Worm (Caenorhabditis elegans) whole organism, young adult: ENCODE results near the gene npp-9.

Source experiments
- C17E4.6 ChIP-seq: fragments of 200-800 bp; sonication (Bioruptor generic); IDR thresholded peaks from 2 replicates; pipeline ENCODE4 v1.3.6; 2022; ENCODE audit warnings: missing genetic modification reagents, missing genetic modification characterization, missing compliant biosample characterization
- D2030.7 ChIP-seq: fragments of 200-800 bp; sonication (Bioruptor generic); IDR thresholded peaks from 2 replicates; pipeline ENCODE4 v1.3.6; 2022; ENCODE audit warnings: missing genetic modification reagents, missing genetic modification characterization, missing compliant biosample characterization
- F39B2.1 ChIP-seq: fragments of 200-800 bp; sonication (Bioruptor generic); IDR thresholded peaks from 2 replicates; pipeline ENCODE4 v1.3.6; 2022; ENCODE audit warnings: missing genetic modification reagents, missing genetic modification characterization, missing compliant biosample characterization
- F49E8.2 ChIP-seq: sonication (generic microtip); optimal IDR thresholded peaks from 3 replicates; lab custom pipeline; 2017; ENCODE audit warnings: missing genetic modification characterization, mild to moderate bottlenecking, missing compliant biosample characterization, antibody characterized with exemption, moderate library complexity; ENCODE audit not compliant: insufficient read depth
- F57A8.1 ChIP-seq: fragments of 200-800 bp; sonication (Bioruptor generic); optimal IDR thresholded peaks from 2 replicates; lab custom pipeline; 2018; ENCODE audit warnings: mild to moderate bottlenecking, missing genetic modification characterization, moderate library complexity, missing compliant biosample characterization
- F57C9.4 ChIP-seq: sonication (generic microtip); optimal IDR thresholded peaks from 2 replicates; lab custom pipeline; 2017; ENCODE audit warnings: mild to moderate bottlenecking, missing genetic modification characterization, missing compliant biosample characterization
- K11D2.4 ChIP-seq: fragments of 200-800 bp; sonication (Bioruptor generic); IDR thresholded peaks from 2 replicates; pipeline ENCODE4 v1.3.6; 2022; ENCODE audit warnings: missing genetic modification reagents, missing genetic modification characterization, missing compliant biosample characterization
- Y53F4B.3 ChIP-seq: fragments of 200-800 bp; sonication (Bioruptor generic); IDR thresholded peaks from 2 replicates; pipeline ENCODE4 v1.3.6; 2022; ENCODE audit warnings: missing genetic modification reagents, missing genetic modification characterization, missing compliant biosample characterization
- Y53G8AR.9 ChIP-seq: fragments of 200-800 bp; sonication (Bioruptor generic); conservative IDR thresholded peaks from 2 replicates; pipeline ENCODE4 v1.3.6; 2022; ENCODE audit warnings: missing genetic modification reagents, missing genetic modification characterization, missing compliant biosample characterization
- Y67H2A.10 ChIP-seq: fragments of 200-800 bp; sonication (Bioruptor generic); conservative IDR thresholded peaks from 2 replicates; pipeline ENCODE4 v1.3.6; 2022; ENCODE audit warnings: missing genetic modification reagents, missing genetic modification characterization, missing compliant biosample characterization
- Y79H2A.3 ChIP-seq: fragments of 200-800 bp; sonication (Bioruptor generic); conservative IDR thresholded peaks from 2 replicates; pipeline ENCODE4 v1.3.6; 2022; ENCODE audit warnings: missing genetic modification reagents, missing genetic modification characterization, missing compliant biosample characterization
- ama-1 ChIP-seq, 3 experiments: fragments of 150-350 bp in 1 of 3; sonication (generic microtip) in 2 of 3; optimal IDR thresholded peaks; 2 replicates each; lab custom pipeline; 2014 to 2018; ENCODE audit warnings: missing biosample characterization in 2 of 3, missing genetic modification characterization in 2 of 3, missing genetic modification reagents in 2 of 3
- aptf-2 ChIP-seq: fragments of 200-800 bp; sonication (Bioruptor generic); conservative IDR thresholded peaks from 2 replicates; pipeline ENCODE4 v1.3.6; 2022; ENCODE audit warnings: missing genetic modification reagents, missing genetic modification characterization, missing compliant biosample characterization
- attf-5 ChIP-seq: fragments of 200-800 bp; sonication (Bioruptor generic); optimal IDR thresholded peaks from 2 replicates; lab custom pipeline; 2018; ENCODE audit warnings: mild to moderate bottlenecking, missing genetic modification characterization, missing compliant biosample characterization
- attf-6 ChIP-seq: fragments of 200-800 bp; sonication (Bioruptor generic); IDR thresholded peaks from 2 replicates; pipeline ENCODE4 v1.3.6; 2022; ENCODE audit warnings: missing genetic modification reagents, missing genetic modification characterization, missing compliant biosample characterization
- bed-1 ChIP-seq: fragments of 200-800 bp; sonication (Bioruptor generic); IDR thresholded peaks from 2 replicates; pipeline ENCODE4 v1.3.6; 2022; ENCODE audit warnings: missing genetic modification reagents, missing genetic modification characterization, missing compliant biosample characterization
- ccch-3 ChIP-seq: fragments of 200-800 bp; sonication (Bioruptor generic); optimal IDR thresholded peaks from 2 replicates; lab custom pipeline; 2018; ENCODE audit warnings: mild to moderate bottlenecking, missing genetic modification characterization, missing compliant biosample characterization
- ceh-100 ChIP-seq: fragments of 200-800 bp; sonication (Bioruptor generic); IDR thresholded peaks from 2 replicates; pipeline ENCODE4 v1.3.6; 2022; ENCODE audit warnings: missing genetic modification reagents, missing genetic modification characterization, missing compliant biosample characterization
- ceh-91 ChIP-seq: fragments of 200-800 bp; sonication (Bioruptor generic); IDR thresholded peaks from 2 replicates; pipeline ENCODE4 v1.3.6; 2022; ENCODE audit warnings: missing genetic modification reagents, missing genetic modification characterization, missing compliant biosample characterization
- dox-1 ChIP-seq: fragments of 200-800 bp; sonication (Bioruptor generic); IDR thresholded peaks from 2 replicates; pipeline ENCODE4 v1.3.6; 2022; ENCODE audit warnings: missing genetic modification reagents, missing genetic modification characterization, missing compliant biosample characterization
- dpff-1 ChIP-seq: sonication (generic microtip); optimal IDR thresholded peaks from 2 replicates; lab custom pipeline; 2017; ENCODE audit warnings: mild to moderate bottlenecking, missing genetic modification characterization, missing compliant biosample characterization
- dpl-1 ChIP-seq: fragments of 150-350 bp; optimal IDR thresholded peaks from 2 replicates; lab custom pipeline; 2014; ENCODE audit warnings: missing biosample characterization, missing genetic modification reagents, missing genetic modification characterization
- efl-1 ChIP-seq: fragments of 150-350 bp; optimal IDR thresholded peaks from 2 replicates; lab custom pipeline; 2014; ENCODE audit warnings: missing biosample characterization, missing genetic modification reagents, missing genetic modification characterization
- egl-18 ChIP-seq: fragments of 200-800 bp; sonication (Bioruptor generic); IDR thresholded peaks from 2 replicates; pipeline ENCODE4 v1.3.6; 2022; ENCODE audit warnings: missing genetic modification reagents, missing genetic modification characterization, missing compliant biosample characterization
- fkh-3 ChIP-seq: sonication (generic microtip); optimal IDR thresholded peaks from 2 replicates; lab custom pipeline; 2016; ENCODE audit warnings: mild to moderate bottlenecking, missing genetic modification characterization, missing compliant biosample characterization
- him-1 ChIP-seq: sonication (generic microtip); optimal IDR thresholded peaks from 2 replicates; lab custom pipeline; 2016; ENCODE audit warnings: missing genotype, missing genetic modification reagents, missing genetic modification characterization, missing compliant biosample characterization
- hmg-1.2 ChIP-seq: fragments of 200-800 bp; sonication (Bioruptor generic); IDR thresholded peaks from 2 replicates; pipeline ENCODE4 v1.3.6; 2022; ENCODE audit warnings: missing genetic modification reagents, missing genetic modification characterization, missing compliant biosample characterization
- let-526 ChIP-seq: fragments of 200-800 bp; sonication (Bioruptor generic); IDR thresholded peaks from 2 replicates; pipeline ENCODE4 v1.3.6; 2022; ENCODE audit warnings: missing genetic modification reagents, missing genetic modification characterization, missing compliant biosample characterization
- lin-26 ChIP-seq: fragments of 200-800 bp; sonication (Bioruptor generic); IDR thresholded peaks from 2 replicates; pipeline ENCODE4 v1.3.6; 2022; ENCODE audit warnings: missing genetic modification reagents, missing genetic modification characterization, missing compliant biosample characterization
- lin-54 ChIP-seq: fragments of 200-800 bp; sonication (Bioruptor generic); optimal IDR thresholded peaks from 2 replicates; lab custom pipeline; 2018; ENCODE audit warnings: mild to moderate bottlenecking, missing genetic modification characterization, missing compliant biosample characterization
- madf-3 ChIP-seq: fragments of 200-800 bp; sonication (Bioruptor generic); IDR thresholded peaks from 2 replicates; pipeline ENCODE4 v1.3.6; 2022; ENCODE audit warnings: missing genetic modification reagents, missing genetic modification characterization, missing compliant biosample characterization
- madf-6 ChIP-seq: fragments of 200-800 bp; sonication (Bioruptor generic); IDR thresholded peaks from 2 replicates; pipeline ENCODE4 v1.3.6; 2022; ENCODE audit warnings: missing genetic modification reagents, missing genetic modification characterization, missing compliant biosample characterization
- mcd-1 ChIP-seq: fragments of 200-800 bp; sonication (Bioruptor generic); IDR thresholded peaks from 2 replicates; pipeline ENCODE4 v1.3.6; 2022; ENCODE audit warnings: missing genetic modification reagents, missing genetic modification characterization, missing compliant biosample characterization
- mel-28 ChIP-seq: sonication (generic microtip); optimal IDR thresholded peaks from 2 replicates; lab custom pipeline; 2016; ENCODE audit warnings: borderline replicate concordance, mild to moderate bottlenecking, missing genetic modification characterization, missing compliant biosample characterization
- mes-4 ChIP-seq: sonication (generic microtip); optimal IDR thresholded peaks from 2 replicates; lab custom pipeline; 2016; ENCODE audit warnings: missing genotype, missing genetic modification characterization, missing compliant biosample characterization
- mxl-1 ChIP-seq: sonication (generic microtip); optimal IDR thresholded peaks from 2 replicates; lab custom pipeline; 2016; ENCODE audit warnings: missing genetic modification characterization, missing compliant biosample characterization
- nfya-1 ChIP-seq: sonication (generic microtip); optimal IDR thresholded peaks from 2 replicates; lab custom pipeline; 2017; ENCODE audit warnings: antibody characterized with exemption, missing compliant biosample characterization, missing genetic modification characterization, borderline replicate concordance; ENCODE audit not compliant: insufficient read depth
- nhr-179 ChIP-seq: sonication (generic microtip); optimal IDR thresholded peaks from 2 replicates; lab custom pipeline; 2016; ENCODE audit warnings: mild to moderate bottlenecking, missing genetic modification characterization, missing compliant biosample characterization
- nhr-27 ChIP-seq: fragments of 200-800 bp; sonication (Bioruptor generic); optimal IDR thresholded peaks from 2 replicates; lab custom pipeline; 2018; ENCODE audit warnings: mild to moderate bottlenecking, missing genetic modification characterization, moderate library complexity, missing compliant biosample characterization
- rpc-1 ChIP-seq, 2 experiments: fragments of 150-350 bp in 1 of 2; sonication (generic microtip) in 1 of 2; optimal IDR thresholded peaks; 2 replicates each; lab custom pipeline; 2014 to 2018; ENCODE audit warnings: missing biosample characterization in 1 of 2, missing genetic modification characterization in 1 of 2, missing genetic modification reagents in 1 of 2, missing genotype in 1 of 2
- snpc-1.3 ChIP-seq: sonication (generic microtip); optimal IDR thresholded peaks from 2 replicates; lab custom pipeline; 2017; ENCODE audit warnings: missing genetic modification characterization, mild to moderate bottlenecking, missing compliant biosample characterization, antibody characterized with exemption, moderate library complexity, missing genotype, missing genetic modification reagents; ENCODE audit not compliant: insufficient read depth
- somi-1 ChIP-seq: fragments of 200-800 bp; sonication (Bioruptor generic); optimal IDR thresholded peaks from 2 replicates; lab custom pipeline; 2018; ENCODE audit warnings: mild to moderate bottlenecking, missing genetic modification characterization, missing compliant biosample characterization
- sptf-2 ChIP-seq: fragments of 200-800 bp; sonication (Bioruptor generic); optimal IDR thresholded peaks from 2 replicates; lab custom pipeline; 2018; ENCODE audit warnings: mild to moderate bottlenecking, missing genetic modification characterization, missing compliant biosample characterization
- ztf-22 ChIP-seq: fragments of 200-800 bp; sonication (Bioruptor generic); optimal IDR thresholded peaks from 2 replicates; lab custom pipeline; 2018; ENCODE audit warnings: mild to moderate bottlenecking, missing genetic modification characterization, moderate library complexity, missing compliant biosample characterization
- ztf-25 ChIP-seq: fragments of 200-800 bp; sonication (Bioruptor generic); IDR thresholded peaks from 2 replicates; pipeline ENCODE4 v1.3.6; 2022; ENCODE audit warnings: missing genetic modification reagents, missing genetic modification characterization, missing compliant biosample characterization
- ztf-26 ChIP-seq: sonication (generic microtip); optimal IDR thresholded peaks from 2 replicates; lab custom pipeline; 2017; ENCODE audit warnings: missing genetic modification characterization, missing compliant biosample characterization
- ztf-3 ChIP-seq: fragments of 200-800 bp; sonication (Bioruptor generic); optimal IDR thresholded peaks from 2 replicates; lab custom pipeline; 2018; ENCODE audit warnings: mild to moderate bottlenecking, missing genetic modification characterization, missing compliant biosample characterization

Gene npp-9

ce11 chrIII:3389426-3390020 lies 14.8 kb downstream of the npp-9 start, which contains the start of the genes elmd-1 and hecw-1 (continued):
- peak; percentile 86 for TF ChIP-seq lin-26 (GFP tag; lab: Robert Waterston, UW)
- no peak for TF ChIP-seq let-526 (GFP tag; lab: Robert Waterston, UW)
- no peak for TF ChIP-seq F57A8.1 (GFP tag; lab: Kevin White, UChicago)
- TF ChIP-seq madf-3 (GFP tag; lab: Robert Waterston, UW): no peak
- peak; percentile 65; the same call in 1 of the 2 replicates for TF ChIP-seq attf-6 (GFP tag; lab: Robert Waterston, UW)
- 0 out of 2 replicates have a peak, but pooled peaks have one; percentile 29 for TF ChIP-seq ceh-100 (GFP tag; lab: Robert Waterston, UW)
- no peak for TF ChIP-seq egl-18 (GFP tag; lab: Robert Waterston, UW)
- TF ChIP-seq aptf-2: 0 out of 2 replicates have a peak, but pooled peaks have one; percentile 54
- peak; percentile 63 for TF ChIP-seq lin-54 (GFP tag; lab: Kevin White, UChicago)
- TF ChIP-seq Y53F4B.3 (GFP tag; lab: Robert Waterston, UW): no peak
- no peak for TF ChIP-seq F39B2.1
- TF ChIP-seq Y53G8AR.9: 0 out of 2 replicates have a peak, but pooled peaks have one; percentile 20
- peak; percentile 78 for TF ChIP-seq dox-1 (GFP tag; lab: Robert Waterston, UW)
- TF ChIP-seq ccch-3 (GFP tag; lab: Kevin White, UChicago): no peak
- TF ChIP-seq mes-4 (tag; lab: Kevin White, UChicago): no peak
- peak; percentile 78 for TF ChIP-seq hmg-1.2 (GFP tag; lab: Robert Waterston, UW)
- peak; percentile 51 for TF ChIP-seq somi-1 (GFP tag; lab: Kevin White, UChicago)
- 0 out of 2 replicates have a peak, but pooled peaks have one; percentile 16 for TF ChIP-seq Y67H2A.10 (GFP tag; lab: Robert Waterston, UW)
- 0 out of 2 replicates have a peak, but pooled peaks have one; percentile 29 for TF ChIP-seq K11D2.4 (GFP tag; lab: Robert Waterston, UW)
- peak; percentile 80; the same call in 1 of the 2 replicates for TF ChIP-seq ztf-25 (GFP tag; lab: Robert Waterston, UW)
- TF ChIP-seq him-1 (tag; lab: Kevin White, UChicago): peak; percentile 38
- TF ChIP-seq snpc-1.3 (tag; lab: Kevin White, UChicago): no peak
- TF ChIP-seq sptf-2: peak; percentile 7
- peak; percentile 77 for TF ChIP-seq D2030.7
- peak; percentile 56 for TF ChIP-seq attf-5 (GFP tag; lab: Kevin White, UChicago)
- peak; percentile 59 for TF ChIP-seq ztf-22 (GFP tag; lab: Kevin White, UChicago)
- TF ChIP-seq mel-28: no peak
- peak; percentile 71 for TF ChIP-seq F49E8.2 (tag; lab: Kevin White, UChicago)
- TF ChIP-seq Y79H2A.3: no peak
- TF ChIP-seq nfya-1: no peak
- no peak for TF ChIP-seq efl-1 (GFP tag; lab: Kevin White, UChicago)
- no peak for TF ChIP-seq mxl-1 (tag; lab: Kevin White, UChicago)
- TF ChIP-seq fkh-3 (tag; lab: Kevin White, UChicago): no peak
- TF ChIP-seq F57C9.4 (tag; lab: Kevin White, UChicago): no peak
- peak; percentile 74 for TF ChIP-seq mcd-1 (GFP tag; lab: Robert Waterston, UW)
- TF ChIP-seq ztf-3 (GFP tag; lab: Kevin White, UChicago): no peak
- TF ChIP-seq dpff-1 (tag; lab: Kevin White, UChicago): no peak
- TF ChIP-seq ama-1 (optimal IDR thresholded peaks at IDR 0.05; lab: Kevin White, UChicago): no peak
- peak in 1 of 2 experiments; percentile 74 for TF ChIP-seq ama-1 (GFP tag; optimal IDR thresholded peaks at IDR 0.05; lab: Kevin White, UChicago)
- peak; percentile 61 for TF ChIP-seq rpc-1 (optimal IDR thresholded peaks at IDR 0.05; lab: Kevin White, UChicago)
- TF ChIP-seq rpc-1 (tag; optimal IDR thresholded peaks at IDR 0.05; lab: Kevin White, UChicago): peak; percentile 81
- no peak for TF ChIP-seq bed-1 (GFP tag; lab: Robert Waterston, UW)
- TF ChIP-seq ztf-26 (tag; lab: Kevin White, UChicago): peak; percentile 13
- TF ChIP-seq nhr-27: no peak
- peak; percentile 85 for TF ChIP-seq madf-6 (GFP tag; lab: Robert Waterston, UW)
- no peak for TF ChIP-seq nhr-179
- no peak for TF ChIP-seq ceh-91 (GFP tag; lab: Robert Waterston, UW)
- no peak for TF ChIP-seq C17E4.6 (GFP tag; lab: Robert Waterston, UW)
- TF ChIP-seq dpl-1: no peak
